Fruit fly (Drosophila melanogaster): ENCODE data around the gene CG14929.

Gene CG14929

DNA sequence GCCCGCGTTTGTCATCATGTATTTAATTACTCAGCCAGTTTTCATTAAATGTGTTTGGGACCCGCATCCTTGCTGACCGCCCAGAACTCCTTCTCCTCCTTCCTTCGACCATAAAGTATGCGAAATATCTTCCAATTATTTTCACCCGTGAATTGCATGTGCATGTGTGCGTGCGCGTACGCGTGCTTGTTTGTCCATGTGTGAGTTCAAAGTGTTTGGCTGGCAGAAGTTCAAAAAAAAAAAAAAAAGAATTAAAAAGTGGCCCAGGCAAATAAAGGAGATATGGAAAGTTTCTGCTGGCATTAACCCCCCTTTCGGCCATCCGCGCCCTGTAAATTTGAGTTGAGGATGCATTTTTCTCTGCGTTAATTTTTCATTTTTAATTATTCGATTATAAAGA is 34.2 kb downstream of the CG14929 start:
- TF ChIP-seq Crg-1 (GFP tag; optimal IDR thresholded peaks at IDR 0.05) (no peak), CG33017 (tag; optimal IDR thresholded peaks at IDR 0.05) (no peak), CG7045 (GFP tag; optimal IDR thresholded peaks at IDR 0.05) (no peak)
